Worm (Caenorhabditis elegans): ENCODE results near the gene C42C1.9.

- TF ChIP-seq nhr-76 (tag; optimal IDR thresholded peaks at IDR 0.05): no peak
- no peak for TF ChIP-seq mxl-2 (GFP tag; conservative IDR thresholded peaks at IDR 0.05)
- TF ChIP-seq gei-8 (GFP tag; optimal IDR thresholded peaks at IDR 0.05): no peak
- no peak for TF ChIP-seq ceh-32 (tag; optimal IDR thresholded peaks at IDR 0.05; ENCODE audit: poor library complexity)
- TF ChIP-seq lin-15B (tag; optimal IDR thresholded peaks at IDR 0.05): no peak
- no peak for TF ChIP-seq nhr-237 (tag; optimal IDR thresholded peaks at IDR 0.05)
- TF ChIP-seq ceh-20 (GFP tag; IDR thresholded peaks at IDR 0.05): no peak
- no peak for TF ChIP-seq mdl-1 (tag; optimal IDR thresholded peaks at IDR 0.05)
- no peak for TF ChIP-seq F26F4.8 (GFP tag; conservative IDR thresholded peaks at IDR 0.05)
- TF ChIP-seq Y75B8A.6 (GFP tag; IDR thresholded peaks at IDR 0.05): no peak
- TF ChIP-seq unc-62 (GFP tag; optimal IDR thresholded peaks at IDR 0.05 in 1 of 2): no peak
- no peak for TF ChIP-seq unc-62 (tag; optimal IDR thresholded peaks at IDR 0.05)
- TF ChIP-seq R02D3.7 (tag; optimal IDR thresholded peaks at IDR 0.05): no peak
Observed at ce11 chrIV:12307720-12308119, 18.5 kb downstream of the C42C1.9 start, which contains the start of gene oac-57.

Data from whole organism, L4 larva.